Fruit fly (Drosophila melanogaster): ENCODE results near the gene Rint1.

Gene Rint1

dm6 chr3L:7323348-7323747, at the start of gene Rint1, which contains the start of gene RhoGEF4 (continued):
- TF ChIP-seq hkb (optimal IDR thresholded peaks at IDR 0.05): peak; percentile 100
- TF ChIP-seq hkb (GFP tag; IDR thresholded peaks at IDR 0.05): peak; percentile 58
- no peak for TF ChIP-seq dmrt99B (tag; optimal IDR thresholded peaks at IDR 0.05)
- TF ChIP-seq zfh2 (GFP tag; optimal IDR thresholded peaks at IDR 0.05): peak; percentile 53
- TF ChIP-seq pzg (GFP tag; optimal IDR thresholded peaks at IDR 0.05): peak; percentile 80
- no peak for TF ChIP-seq Hr39 (optimal IDR thresholded peaks at IDR 0.05)
- no peak for TF ChIP-seq CG4282 (GFP tag; optimal IDR thresholded peaks at IDR 0.05)
- no peak for TF ChIP-seq nerfin-2 (GFP tag; IDR thresholded peaks at IDR 0.05; ENCODE audit: partially characterized antibody)
- no peak for TF ChIP-seq CG8359 (GFP tag; optimal IDR thresholded peaks at IDR 0.05; ENCODE audit: borderline replicate concordance)
- no peak for TF ChIP-seq CG31365 (tag; optimal IDR thresholded peaks at IDR 0.05)
- TF ChIP-seq Lhr (GFP tag; optimal IDR thresholded peaks at IDR 0.05): peak; percentile 68
- TF ChIP-seq Blimp-1 (GFP tag; optimal IDR thresholded peaks at IDR 0.05): peak; percentile 52
- peak; percentile 64 for TF ChIP-seq peb (GFP tag; IDR thresholded peaks at IDR 0.05)
- TF ChIP-seq HLH54F (GFP tag; optimal IDR thresholded peaks at IDR 0.05): peak; percentile 57
- TF ChIP-seq CG8924 (tag; optimal IDR thresholded peaks at IDR 0.05): peak; percentile 65
- no peak for TF ChIP-seq nau (GFP tag; optimal IDR thresholded peaks at IDR 0.05)
- TF ChIP-seq CG30431 (GFP tag; optimal IDR thresholded peaks at IDR 0.05): peak; percentile 61
- TF ChIP-seq Gsc (GFP tag; IDR thresholded peaks at IDR 0.05): peak; percentile 41; the same call in 1 of the 2 replicates
- TF ChIP-seq pita (GFP tag; optimal IDR thresholded peaks at IDR 0.05): no peak
- peak; percentile 85 for TF ChIP-seq Gug (GFP tag; IDR thresholded peaks at IDR 0.05)
- TF ChIP-seq hbn (GFP tag; IDR thresholded peaks at IDR 0.05; ENCODE audit: partially characterized antibody): no peak
- peak; percentile 60 for TF ChIP-seq Adf1 (GFP tag; IDR thresholded peaks at IDR 0.05)
- peak; percentile 52; the same call in 1 of the 2 replicates for TF ChIP-seq HLH3B (GFP tag; IDR thresholded peaks at IDR 0.05)
- peak; percentile 4 to 53 for TF ChIP-seq chif (GFP tag; optimal IDR thresholded peaks at IDR 0.05)
- no peak for TF ChIP-seq CG14965 (GFP tag; optimal IDR thresholded peaks at IDR 0.05; ENCODE audit: borderline replicate concordance)
- no peak for TF ChIP-seq Kr (GFP tag; optimal IDR thresholded peaks at IDR 0.05)
- TF ChIP-seq az2 (GFP tag; optimal IDR thresholded peaks at IDR 0.05): peak; percentile 78
- TF ChIP-seq jumu (GFP tag; optimal IDR thresholded peaks at IDR 0.05): peak; percentile 57
- TF ChIP-seq zen (tag; optimal IDR thresholded peaks at IDR 0.05): peak; percentile 73
- TF ChIP-seq CG32772 (GFP tag; IDR thresholded peaks at IDR 0.05): peak; percentile 73
- TF ChIP-seq Mad (GFP tag; optimal IDR thresholded peaks at IDR 0.05): peak; percentile 60
- peak; percentile 80 for TF ChIP-seq CG10366 (GFP tag; IDR thresholded peaks at IDR 0.05)
- TF ChIP-seq CG6813 (GFP tag; optimal IDR thresholded peaks at IDR 0.05): no peak
- no peak for TF ChIP-seq bowl (GFP tag; IDR thresholded peaks at IDR 0.05)
- TF ChIP-seq CG13296 (GFP tag; optimal IDR thresholded peaks at IDR 0.05): no peak
- TF ChIP-seq tll (GFP tag; optimal IDR thresholded peaks at IDR 0.05): peak in 1 of 2 experiments; percentile 14
- peak; percentile 86 for TF ChIP-seq CG30403 (GFP tag; optimal IDR thresholded peaks at IDR 0.05)
- peak; percentile 45; the same call in 1 of the 2 replicates for TF ChIP-seq dan (GFP tag; IDR thresholded peaks at IDR 0.05)
- TF ChIP-seq CG15269 (tag; optimal IDR thresholded peaks at IDR 0.05): no peak
- no peak for TF ChIP-seq CG10274 (GFP tag; optimal IDR thresholded peaks at IDR 0.05)
- no peak for TF ChIP-seq sd (tag; optimal IDR thresholded peaks at IDR 0.05)
- peak; percentile 40 for TF ChIP-seq CG4854 (GFP tag; optimal IDR thresholded peaks at IDR 0.05)
- peak; percentile 56 for TF ChIP-seq CG7556 (GFP tag; optimal IDR thresholded peaks at IDR 0.05)
- TF ChIP-seq ftz-f1 (GFP tag; optimal IDR thresholded peaks at IDR 0.05): no peak
- TF ChIP-seq cad (GFP tag; optimal IDR thresholded peaks at IDR 0.05): no peak
- peak; percentile 75 for TF ChIP-seq CG13424 (tag; optimal IDR thresholded peaks at IDR 0.05)
- TF ChIP-seq CG10267 (tag; optimal IDR thresholded peaks at IDR 0.05): peak; percentile 73
- TF ChIP-seq CHES-1-like (GFP tag; optimal IDR thresholded peaks at IDR 0.05): peak; percentile 61
- peak; percentile 73 for TF ChIP-seq sug (tag; optimal IDR thresholded peaks at IDR 0.05)
- TF ChIP-seq zen2 (GFP tag; IDR thresholded peaks at IDR 0.05; ENCODE audit: partially characterized antibody): no peak
- TF ChIP-seq CG43689 (GFP tag; IDR thresholded peaks at IDR 0.05): no peak

Measured in whole organism, embryonic.